Worm (Caenorhabditis elegans) whole organism, mixed stage, embryonic: ENCODE data around the gene C26E1.2.

Experiments
- elt-3 ChIP-seq: fragments of 150-350 bp; optimal IDR thresholded peaks from 2 replicates; lab custom pipeline; 2014; ENCODE audit warnings: missing biosample characterization, missing genetic modification characterization
- ham-2 ChIP-seq: fragments of 200-800 bp; sonication (Bioruptor generic); optimal IDR thresholded peaks from 2 replicates; lab custom pipeline; 2018; ENCODE audit warnings: mild to moderate bottlenecking, missing genetic modification characterization, missing compliant biosample characterization
- lsy-2 ChIP-seq: fragments of 150-350 bp; optimal IDR thresholded peaks from 2 replicates; lab custom pipeline; 2014; ENCODE audit warnings: missing biosample characterization, missing genetic modification characterization
- nhr-12 ChIP-seq: fragments of 150-350 bp; optimal IDR thresholded peaks from 2 replicates; lab custom pipeline; 2014; ENCODE audit warnings: missing biosample characterization, missing genetic modification characterization
- nhr-237 ChIP-seq: fragments of 150-350 bp; optimal IDR thresholded peaks from 2 replicates; lab custom pipeline; 2014; ENCODE audit warnings: missing biosample characterization, missing genetic modification characterization
- pha-4 ChIP-seq: fragments of 150-350 bp; optimal IDR thresholded peaks from 2 replicates; lab custom pipeline; 2018; ENCODE audit warnings: missing biosample characterization, missing genetic modification reagents, missing genetic modification characterization
- sptf-1 ChIP-seq: sonication (generic microtip); optimal IDR thresholded peaks from 2 replicates; lab custom pipeline; 2017; ENCODE audit warnings: mild to moderate bottlenecking, missing genetic modification characterization, moderate library complexity, missing compliant biosample characterization
- unc-39 ChIP-seq: fragments of 150-350 bp; optimal IDR thresholded peaks from 2 replicates; lab custom pipeline; 2014; ENCODE audit warnings: missing biosample characterization, missing genetic modification characterization
- unc-62 ChIP-seq: fragments of 150-350 bp; optimal IDR thresholded peaks from 2 replicates; lab custom pipeline; 2014; ENCODE audit warnings: missing biosample characterization, missing genetic modification reagents, missing genetic modification characterization

DNA sequence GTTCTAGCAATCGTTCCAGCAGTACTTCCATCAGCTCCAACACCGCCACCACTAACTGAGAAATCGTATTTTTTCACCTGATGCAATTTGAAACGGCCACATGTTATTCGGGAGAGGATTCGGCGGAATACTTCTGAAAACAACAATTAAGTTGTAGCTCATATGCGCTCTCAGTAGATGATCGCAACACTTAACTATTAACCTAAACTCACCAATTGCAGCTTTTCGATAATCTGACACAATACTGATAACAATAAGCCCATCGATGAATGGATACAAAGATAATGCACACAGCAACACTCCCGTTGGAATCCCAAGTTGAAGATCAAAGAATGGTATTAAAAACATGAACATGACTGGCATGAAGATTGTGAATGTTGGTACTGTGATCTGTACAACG lies 33.1 kb downstream of the C26E1.2 start:
- TF ChIP-seq nhr-12 (no peak), nhr-237 (no peak), pha-4 (tag; lab: Kevin White, UChicago) (no peak), lsy-2 (no peak), sptf-1 (no peak), elt-3 (tag; lab: Kevin White, UChicago) (no peak), unc-62 (GFP tag; lab: Kevin White, UChicago) (no peak), unc-39 (tag; lab: Kevin White, UChicago) (no peak), ham-2 (GFP tag; lab: Kevin White, UChicago) (no peak)
